Fruit fly (Drosophila melanogaster): Measurements from ENCODE around the gene Cpr65Aw.
"Not testable (repeated sequence)": the region's sequence is repeated elsewhere in the genome, so short reads cannot be mapped to it uniquely, and the experiment has no call there.

DNA sequence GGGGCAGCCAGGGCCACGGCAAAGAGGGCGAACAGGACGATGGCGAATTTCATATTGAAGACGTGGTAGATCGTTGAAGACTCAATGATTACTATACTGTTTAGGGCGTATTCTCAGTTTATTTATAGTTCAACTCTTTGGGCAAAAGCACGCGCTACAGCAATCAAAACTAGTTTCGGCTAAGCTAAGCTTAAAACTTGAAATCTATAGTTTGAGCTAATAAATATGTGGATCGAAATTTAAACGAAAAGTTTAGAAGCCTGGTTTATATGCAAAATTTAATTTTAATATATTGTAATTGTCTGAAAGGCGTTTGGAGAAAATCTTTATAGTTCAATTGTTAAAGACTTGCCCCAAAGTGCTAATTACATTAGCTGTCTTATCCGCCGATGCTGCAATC lies 5.7 kb upstream of the Cpr65Aw start, which contains the start of gene Cpr65Ax1:
- not testable (repeated sequence) for TF ChIP-seq Ets21C (GFP tag; optimal IDR thresholded peaks at IDR 0.05); CG34406 (GFP tag; optimal IDR thresholded peaks at IDR 0.05); dsx (GFP tag; optimal IDR thresholded peaks at IDR 0.05; ENCODE audit: poor library complexity, severe bottlenecking); dac (GFP tag; optimal IDR thresholded peaks at IDR 0.05)
